Worm (Caenorhabditis elegans) whole organism, young adult: Measurements from ENCODE around the gene snb-1.

Experiments
- B0261.1 ChIP-seq: sonication (generic microtip); optimal IDR thresholded peaks from 2 replicates; lab custom pipeline; 2016; ENCODE audit warnings: mild to moderate bottlenecking, missing genetic modification characterization, moderate library complexity, missing compliant biosample characterization
- D2030.7 ChIP-seq: fragments of 200-800 bp; sonication (Bioruptor generic); IDR thresholded peaks from 2 replicates; pipeline ENCODE4 v1.3.6; 2022; ENCODE audit warnings: missing genetic modification reagents, missing genetic modification characterization, missing compliant biosample characterization
- F23B12.7 ChIP-seq: sonication (generic microtip); optimal IDR thresholded peaks from 2 replicates; lab custom pipeline; 2017; ENCODE audit warnings: missing genetic modification characterization, mild to moderate bottlenecking, missing compliant biosample characterization, antibody characterized with exemption, moderate library complexity; ENCODE audit not compliant: insufficient read depth
- F49E8.2 ChIP-seq: sonication (generic microtip); optimal IDR thresholded peaks from 3 replicates; lab custom pipeline; 2017; ENCODE audit warnings: missing genetic modification characterization, mild to moderate bottlenecking, missing compliant biosample characterization, antibody characterized with exemption, moderate library complexity; ENCODE audit not compliant: insufficient read depth
- K12H6.12 ChIP-seq: fragments of 200-800 bp; sonication (Bioruptor generic); optimal IDR thresholded peaks from 2 replicates; lab custom pipeline; 2018; ENCODE audit warnings: mild to moderate bottlenecking, missing genetic modification characterization, missing compliant biosample characterization
- Y53G8AR.9 ChIP-seq: fragments of 200-800 bp; sonication (Bioruptor generic); conservative IDR thresholded peaks from 2 replicates; pipeline ENCODE4 v1.3.6; 2022; ENCODE audit warnings: missing genetic modification reagents, missing genetic modification characterization, missing compliant biosample characterization
- Y67H2A.10 ChIP-seq: fragments of 200-800 bp; sonication (Bioruptor generic); conservative IDR thresholded peaks from 2 replicates; pipeline ENCODE4 v1.3.6; 2022; ENCODE audit warnings: missing genetic modification reagents, missing genetic modification characterization, missing compliant biosample characterization
- Y79H2A.3 ChIP-seq: fragments of 200-800 bp; sonication (Bioruptor generic); conservative IDR thresholded peaks from 2 replicates; pipeline ENCODE4 v1.3.6; 2022; ENCODE audit warnings: missing genetic modification reagents, missing genetic modification characterization, missing compliant biosample characterization
- ama-1 ChIP-seq, 3 experiments: fragments of 150-350 bp in 1 of 3; sonication (generic microtip) in 2 of 3; optimal IDR thresholded peaks; 2 replicates each; lab custom pipeline; 2014 to 2018; ENCODE audit warnings: missing biosample characterization in 2 of 3, missing genetic modification characterization in 2 of 3, missing genetic modification reagents in 2 of 3
- atf-7 ChIP-seq: sonication (generic microtip); optimal IDR thresholded peaks from 2 replicates; lab custom pipeline; 2017; ENCODE audit warnings: mild to moderate bottlenecking, missing genetic modification characterization, missing compliant biosample characterization
- attf-5 ChIP-seq: fragments of 200-800 bp; sonication (Bioruptor generic); optimal IDR thresholded peaks from 2 replicates; lab custom pipeline; 2018; ENCODE audit warnings: mild to moderate bottlenecking, missing genetic modification characterization, missing compliant biosample characterization
- bed-1 ChIP-seq: fragments of 200-800 bp; sonication (Bioruptor generic); IDR thresholded peaks from 2 replicates; pipeline ENCODE4 v1.3.6; 2022; ENCODE audit warnings: missing genetic modification reagents, missing genetic modification characterization, missing compliant biosample characterization
- cebp-1 ChIP-seq, 2 experiments: fragments of 200-800 bp in 1 of 2; sonication (Bioruptor generic) in 1 of 2; sonication (generic microtip) in 1 of 2; IDR thresholded peaks in 1 of 2; optimal IDR thresholded peaks in 1 of 2; 2 replicates each; pipeline versions ENCODE4 v1.3.6 to Lab custom; 2017 to 2022; ENCODE audit warnings: missing compliant biosample characterization in 2 of 2, missing genetic modification characterization in 2 of 2, mild to moderate bottlenecking in 1 of 2, missing genetic modification reagents in 1 of 2, moderate library complexity in 1 of 2
- cebp-2 ChIP-seq: fragments of 200-800 bp; sonication (Bioruptor generic); IDR thresholded peaks from 2 replicates; pipeline ENCODE4 v1.3.6; 2022; ENCODE audit warnings: missing genetic modification characterization, missing compliant biosample characterization
- dox-1 ChIP-seq: fragments of 200-800 bp; sonication (Bioruptor generic); IDR thresholded peaks from 2 replicates; pipeline ENCODE4 v1.3.6; 2022; ENCODE audit warnings: missing genetic modification reagents, missing genetic modification characterization, missing compliant biosample characterization
- dpl-1 ChIP-seq: fragments of 150-350 bp; optimal IDR thresholded peaks from 2 replicates; lab custom pipeline; 2014; ENCODE audit warnings: missing biosample characterization, missing genetic modification reagents, missing genetic modification characterization
- egl-18 ChIP-seq: fragments of 200-800 bp; sonication (Bioruptor generic); IDR thresholded peaks from 2 replicates; pipeline ENCODE4 v1.3.6; 2022; ENCODE audit warnings: missing genetic modification reagents, missing genetic modification characterization, missing compliant biosample characterization
- ekl-4 ChIP-seq: fragments of 200-800 bp; sonication (Bioruptor generic); IDR thresholded peaks from 2 replicates; pipeline ENCODE4 v1.3.6; 2022; ENCODE audit warnings: missing genetic modification reagents, missing genetic modification characterization, missing compliant biosample characterization
- ets-4 ChIP-seq: fragments of 200-800 bp; sonication (Bioruptor generic); optimal IDR thresholded peaks from 2 replicates; lab custom pipeline; 2018; ENCODE audit warnings: mild to moderate bottlenecking, missing genetic modification characterization, missing compliant biosample characterization
- gei-17 ChIP-seq: fragments of 200-800 bp; sonication (Bioruptor generic); optimal IDR thresholded peaks from 2 replicates; lab custom pipeline; 2018; ENCODE audit warnings: mild to moderate bottlenecking, missing genetic modification characterization, missing compliant biosample characterization
- hmg-1.2 ChIP-seq: fragments of 200-800 bp; sonication (Bioruptor generic); IDR thresholded peaks from 2 replicates; pipeline ENCODE4 v1.3.6; 2022; ENCODE audit warnings: missing genetic modification reagents, missing genetic modification characterization, missing compliant biosample characterization
- lag-1 ChIP-seq: fragments of 200-800 bp; sonication (Bioruptor generic); IDR thresholded peaks from 2 replicates; pipeline ENCODE4 v1.3.6; 2022; ENCODE audit warnings: missing genetic modification reagents, missing genetic modification characterization, missing compliant biosample characterization
- lir-1 ChIP-seq: fragments of 200-800 bp; sonication (Bioruptor generic); conservative IDR thresholded peaks from 2 replicates; pipeline ENCODE4 v1.3.6; 2022; ENCODE audit warnings: missing genetic modification reagents, missing genetic modification characterization, missing compliant biosample characterization
- lsy-27 ChIP-seq: sonication (generic microtip); optimal IDR thresholded peaks from 2 replicates; lab custom pipeline; 2017; ENCODE audit warnings: missing genetic modification characterization, mild to moderate bottlenecking, missing compliant biosample characterization, antibody characterized with exemption, missing genotype, borderline replicate concordance; ENCODE audit not compliant: insufficient read depth
- nfya-2 ChIP-seq: fragments of 200-800 bp; sonication (Bioruptor generic); IDR thresholded peaks from 2 replicates; pipeline ENCODE4 v1.3.6; 2022; ENCODE audit warnings: missing genetic modification reagents, missing genetic modification characterization, missing compliant biosample characterization
- nhr-80 ChIP-seq: sonication (generic microtip); optimal IDR thresholded peaks from 2 replicates; lab custom pipeline; 2016; ENCODE audit warnings: missing genetic modification characterization, missing compliant biosample characterization
- pbrm-1 ChIP-seq: fragments of 200-800 bp; sonication (Bioruptor generic); IDR thresholded peaks from 2 replicates; pipeline ENCODE4 v1.3.6; 2022; ENCODE audit warnings: missing genetic modification reagents, missing genetic modification characterization, missing compliant biosample characterization
- rec-8 ChIP-seq, 2 experiments: sonication (generic microtip); optimal IDR thresholded peaks; 2 replicates each; lab custom pipeline; 2016; ENCODE audit warnings: mild to moderate bottlenecking in 2 of 2, missing genetic modification characterization in 2 of 2, missing genetic modification reagents in 2 of 2, missing genotype in 2 of 2, missing biosample characterization in 1 of 2, missing compliant biosample characterization in 1 of 2, moderate library complexity in 1 of 2
- repo-1 ChIP-seq: sonication (generic microtip); optimal IDR thresholded peaks from 2 replicates; lab custom pipeline; 2017; ENCODE audit warnings: mild to moderate bottlenecking, missing genetic modification characterization, missing compliant biosample characterization
- rpc-1 ChIP-seq, 2 experiments: fragments of 150-350 bp in 1 of 2; sonication (generic microtip) in 1 of 2; optimal IDR thresholded peaks; 2 replicates each; lab custom pipeline; 2014 to 2018; ENCODE audit warnings: missing biosample characterization in 1 of 2, missing genetic modification characterization in 1 of 2, missing genetic modification reagents in 1 of 2, missing genotype in 1 of 2
- snpc-1.1 ChIP-seq: sonication (generic microtip); optimal IDR thresholded peaks from 2 replicates; lab custom pipeline; 2017; ENCODE audit warnings: missing genetic modification characterization, mild to moderate bottlenecking, missing compliant biosample characterization, antibody characterized with exemption, moderate library complexity, missing genotype, missing genetic modification reagents; ENCODE audit not compliant: insufficient read depth
- snpc-1.3 ChIP-seq: sonication (generic microtip); optimal IDR thresholded peaks from 2 replicates; lab custom pipeline; 2017; ENCODE audit warnings: missing genetic modification characterization, mild to moderate bottlenecking, missing compliant biosample characterization, antibody characterized with exemption, moderate library complexity, missing genotype, missing genetic modification reagents; ENCODE audit not compliant: insufficient read depth
- snpc-3.4 ChIP-seq: sonication (generic microtip); optimal IDR thresholded peaks from 2 replicates; lab custom pipeline; 2017; ENCODE audit warnings: missing genetic modification characterization, mild to moderate bottlenecking, missing compliant biosample characterization, antibody characterized with exemption, moderate library complexity, missing genotype, missing genetic modification reagents
- snpc-4 ChIP-seq, 5 experiments: fragments of 150-350 bp in 1 of 5; sonication (generic microtip) in 4 of 5; optimal IDR thresholded peaks; 2 replicates each; lab custom pipeline; 2014 to 2018; ENCODE audit warnings: missing genetic modification characterization in 5 of 5, missing biosample characterization in 3 of 5, antibody characterized with exemption in 2 of 5, mild to moderate bottlenecking in 2 of 5, missing compliant biosample characterization in 2 of 5, missing genotype in 2 of 5, moderate library complexity in 2 of 5, missing genetic modification reagents in 1 of 5
- tbp1 ChIP-seq: fragments of 200-800 bp; sonication (Bioruptor generic); optimal IDR thresholded peaks from 2 replicates; lab custom pipeline; 2018; ENCODE audit warnings: mild to moderate bottlenecking, missing genetic modification characterization, missing compliant biosample characterization
- xnd-1 ChIP-seq: sonication (generic microtip); optimal IDR thresholded peaks from 2 replicates; lab custom pipeline; 2016; ENCODE audit warnings: missing genotype, missing genetic modification reagents, missing genetic modification characterization, missing compliant biosample characterization
- zfh-2 ChIP-seq: fragments of 200-800 bp; sonication (Bioruptor generic); conservative IDR thresholded peaks from 2 replicates; pipeline ENCODE4 v1.3.6; 2022; ENCODE audit warnings: missing genetic modification reagents, missing genetic modification characterization, missing compliant biosample characterization
- ztf-26 ChIP-seq: sonication (generic microtip); optimal IDR thresholded peaks from 2 replicates; lab custom pipeline; 2017; ENCODE audit warnings: missing genetic modification characterization, missing compliant biosample characterization
- ztf-3 ChIP-seq: fragments of 200-800 bp; sonication (Bioruptor generic); optimal IDR thresholded peaks from 2 replicates; lab custom pipeline; 2018; ENCODE audit warnings: mild to moderate bottlenecking, missing genetic modification characterization, missing compliant biosample characterization

The snb-1 gene

ce11 chrV:6658765-6659164 is 2.5 kb upstream of the snb-1 start (continued):
- TF ChIP-seq zfh-2 (peak; percentile 91), cebp-1 (GFP tag; IDR thresholded peaks at IDR 0.05; lab: Robert Waterston, UW) (no peak), cebp-1 (tag; optimal IDR thresholded peaks at IDR 0.05; lab: Kevin White, UChicago) (peak; percentile 64), B0261.1 (tag; lab: Kevin White, UChicago) (no peak), dox-1 (GFP tag; lab: Robert Waterston, UW) (peak; percentile 31; the same call in 1 of the 2 replicates)

ce11 chrV:6657532-6658259 is 1.4 kb upstream of the snb-1 start:
- TF ChIP-seq ekl-4 = no peak
- no peak for TF ChIP-seq lir-1 (GFP tag; lab: Robert Waterston, UW)
- TF ChIP-seq attf-5 (GFP tag; lab: Kevin White, UChicago) = peak; percentile 42
- TF ChIP-seq snpc-4 (GFP tag; optimal IDR thresholded peaks at IDR 0.05; lab: Kevin White, UChicago) = peak; percentile 87
- TF ChIP-seq snpc-4 (tag; optimal IDR thresholded peaks at IDR 0.05; lab: Kevin White, UChicago) = peak in 3 of 4 experiments; percentile 85 to 97 (median 94)
- TF ChIP-seq snpc-3.4 (tag; lab: Kevin White, UChicago) = peak; percentile 56
- TF ChIP-seq xnd-1 (tag; lab: Kevin White, UChicago) = peak; percentile 22
- TF ChIP-seq snpc-1.1 (tag; lab: Kevin White, UChicago) = peak; percentile 87
- TF ChIP-seq nhr-80 (tag; lab: Kevin White, UChicago) = peak; percentile 12
- no peak for TF ChIP-seq D2030.7 (GFP tag; lab: Robert Waterston, UW)
- peak; percentile 49 for TF ChIP-seq hmg-1.2 (GFP tag; lab: Robert Waterston, UW)
- TF ChIP-seq pbrm-1 = 0 out of 2 replicates have a peak, but pooled peaks have one; percentile 7
- no peak for TF ChIP-seq ama-1 (optimal IDR thresholded peaks at IDR 0.05; lab: Kevin White, UChicago)
- no peak for TF ChIP-seq ama-1 (GFP tag; optimal IDR thresholded peaks at IDR 0.05; lab: Kevin White, UChicago)
- TF ChIP-seq cebp-1 (GFP tag; IDR thresholded peaks at IDR 0.05; lab: Robert Waterston, UW) = peak; percentile 78
- TF ChIP-seq cebp-1 (tag; optimal IDR thresholded peaks at IDR 0.05; lab: Kevin White, UChicago) = peak; percentile 81

- TF ChIP-seq dpl-1 (GFP tag; lab: Kevin White, UChicago) (no peak), atf-7 (peak; percentile 7), ztf-26 (tag; lab: Kevin White, UChicago) (no peak), bed-1 (no peak), Y67H2A.10 (GFP tag; lab: Robert Waterston, UW) (no peak), Y79H2A.3 (no peak), rpc-1 (optimal IDR thresholded peaks at IDR 0.05; lab: Kevin White, UChicago) (no peak), rpc-1 (tag; optimal IDR thresholded peaks at IDR 0.05; lab: Kevin White, UChicago) (no peak), F23B12.7 (tag; lab: Kevin White, UChicago) (no peak), lag-1 (no peak), Y53G8AR.9 (GFP tag; lab: Robert Waterston, UW) (peak; percentile 73), ztf-3 (GFP tag; lab: Kevin White, UChicago) (no peak), tbp1 (GFP tag; lab: Kevin White, UChicago) (no peak), repo-1 (tag; lab: Kevin White, UChicago) (peak; percentile 32), ets-4 (no peak), egl-18 (no peak), snpc-1.3 (tag; lab: Kevin White, UChicago) (no peak), pbrm-1 (no peak), cebp-2 (GFP tag; lab: Robert Waterston, UW) (no peak), snpc-4 (GFP tag; optimal IDR thresholded peaks at IDR 0.05; lab: Kevin White, UChicago) (no peak), snpc-4 (tag; optimal IDR thresholded peaks at IDR 0.05; lab: Kevin White, UChicago) (peak in 1 of 4 experiments; percentile 11), dox-1 (GFP tag; lab: Robert Waterston, UW) (no peak), rec-8 (tag; optimal IDR thresholded peaks at IDR 0.05; lab: Kevin White, UChicago) (no peak), K12H6.12 (tag; lab: Kevin White, UChicago) (no peak), lsy-27 (tag; lab: Kevin White, UChicago) (no peak), gei-17 (no peak), F49E8.2 (tag; lab: Kevin White, UChicago) (no peak), nfya-2 (GFP tag; lab: Robert Waterston, UW) (no peak)
These were observed 1.1 kb downstream of the snb-1 start, which contains the start of gene syx-18 for ce11 chrV:6655174-6655573. TSS of gene syx-18 (minus strand) at chrV:6655449.
